Worm (Caenorhabditis elegans): ENCODE measurements around the gene try-14.

The try-14 gene

ce11 chrX:7500970-7501369, 5.6 kb upstream of the try-14 start, which contains the start of gene uggt-1 (continued):
- TF ChIP-seq lin-29 (GFP tag; IDR thresholded peaks at IDR 0.05), result no peak
- TF ChIP-seq gei-8 (GFP tag; optimal IDR thresholded peaks at IDR 0.05), result no peak
- no peak for TF ChIP-seq ceh-44 (GFP tag; IDR thresholded peaks at IDR 0.05)
- no peak for TF ChIP-seq daf-12 (tag; optimal IDR thresholded peaks at IDR 0.05)
- TF ChIP-seq egl-27 (tag; optimal IDR thresholded peaks at IDR 0.05), result no peak
- TF ChIP-seq nhr-10 (tag; optimal IDR thresholded peaks at IDR 0.05), result peak; percentile 19
- TF ChIP-seq snpc-1.2 (GFP tag; IDR thresholded peaks at IDR 0.05), result no peak
- peak; percentile 44 for TF ChIP-seq jun-1 (tag; optimal IDR thresholded peaks at IDR 0.05)
- no peak for TF ChIP-seq mxl-2 (GFP tag; conservative IDR thresholded peaks at IDR 0.05)
- TF ChIP-seq madf-9 (GFP tag; conservative IDR thresholded peaks at IDR 0.05), result peak; percentile 67; the same call in 1 of the 2 replicates
- peak; percentile 69 for TF ChIP-seq ceh-32 (tag; optimal IDR thresholded peaks at IDR 0.05; ENCODE audit: poor library complexity)
- no peak for TF ChIP-seq lim-7 (GFP tag; IDR thresholded peaks at IDR 0.05)
- TF ChIP-seq nhr-76 (tag; optimal IDR thresholded peaks at IDR 0.05), result no peak
- no peak for TF ChIP-seq nhr-111 (GFP tag; optimal IDR thresholded peaks at IDR 0.05)
- peak; percentile 94 for TF ChIP-seq aha-1 (tag)
- TF ChIP-seq ztf-11 (tag; optimal IDR thresholded peaks at IDR 0.05), result no peak
- TF ChIP-seq aly-2 (tag; optimal IDR thresholded peaks at IDR 0.05), result no peak
- no peak for TF ChIP-seq Y5F2A.4 (GFP tag; optimal IDR thresholded peaks at IDR 0.05)
- 0 out of 2 replicates have a peak, but pooled peaks have one; percentile 69 for TF ChIP-seq tra-1 (GFP tag; IDR thresholded peaks at IDR 0.05)
- TF ChIP-seq F37D6.2 (tag; optimal IDR thresholded peaks at IDR 0.05), result peak; percentile 90
- TF ChIP-seq attf-4 (tag; optimal IDR thresholded peaks at IDR 0.05), result no peak
- TF ChIP-seq hlh-11 (tag; optimal IDR thresholded peaks at IDR 0.05), result peak; percentile 93
- no peak for TF ChIP-seq daf-8 (GFP tag; IDR thresholded peaks at IDR 0.05)
- no peak for TF ChIP-seq Y75B8A.6 (GFP tag; IDR thresholded peaks at IDR 0.05)
- no peak for TF ChIP-seq madf-5 (GFP tag; IDR thresholded peaks at IDR 0.05)
- peak; percentile 78 for TF ChIP-seq ctbp-1 (GFP tag; IDR thresholded peaks at IDR 0.05)
- peak; percentile 84 for TF ChIP-seq lin-13 (GFP tag; optimal IDR thresholded peaks at IDR 0.05)
- peak in 1 of 2 experiments; percentile 98 for TF ChIP-seq unc-62 (GFP tag; optimal IDR thresholded peaks at IDR 0.05 in 1 of 2)
- TF ChIP-seq unc-62 (tag; optimal IDR thresholded peaks at IDR 0.05), result no peak
- TF ChIP-seq pha-4 (GFP tag; IDR thresholded peaks at IDR 0.05), result peak; percentile 69; the same call in 1 of the 2 replicates
- no peak for TF ChIP-seq pha-4 (tag; optimal IDR thresholded peaks at IDR 0.05)
- TF ChIP-seq T20F7.1 (GFP tag; optimal IDR thresholded peaks at IDR 0.05), result peak; percentile 85
- TF ChIP-seq zip-2 (tag; optimal IDR thresholded peaks at IDR 0.05), result peak; percentile 43
- TF ChIP-seq cey-2 (tag; optimal IDR thresholded peaks at IDR 0.05; ENCODE audit: borderline replicate concordance, insufficient read depth), result no peak
- TF ChIP-seq F49E8.2 (tag; optimal IDR thresholded peaks at IDR 0.05; ENCODE audit: borderline replicate concordance), result no peak
- TF ChIP-seq saeg-2 (GFP tag; IDR thresholded peaks at IDR 0.05), result no peak
- TF ChIP-seq spr-1 (tag; optimal IDR thresholded peaks at IDR 0.05), result no peak
- peak; percentile 96 for TF ChIP-seq rbr-2 (tag; optimal IDR thresholded peaks at IDR 0.05)
- no peak for TF ChIP-seq ZK546.5 (tag; optimal IDR thresholded peaks at IDR 0.05)
- peak; percentile 92 for TF ChIP-seq nhr-77 (tag; optimal IDR thresholded peaks at IDR 0.05)
- TF ChIP-seq lin-39 (tag; optimal IDR thresholded peaks at IDR 0.05), result no peak
- peak; percentile 47 to 85 for TF ChIP-seq hif-1 (tag; optimal IDR thresholded peaks at IDR 0.05)
- TF ChIP-seq duxl-1 (tag; optimal IDR thresholded peaks at IDR 0.05; ENCODE audit: poor library complexity), result peak; percentile 64
- no peak for TF ChIP-seq mdt-29 (GFP tag; IDR thresholded peaks at IDR 0.05)
- TF ChIP-seq dmd-8 (GFP tag; IDR thresholded peaks at IDR 0.05), result no peak
- TF ChIP-seq zfp-2 (tag; optimal IDR thresholded peaks at IDR 0.05), result peak; percentile 43
- no peak for TF ChIP-seq F26F4.8 (GFP tag; conservative IDR thresholded peaks at IDR 0.05)
- TF ChIP-seq arid-1 (GFP tag; conservative IDR thresholded peaks at IDR 0.05), result peak; percentile 79
- TF ChIP-seq nhr-6 (tag; optimal IDR thresholded peaks at IDR 0.05), result peak; percentile 94
- TF ChIP-seq nhr-28 (tag; optimal IDR thresholded peaks at IDR 0.05), result peak; percentile 85
- TF ChIP-seq lir-3 (tag; optimal IDR thresholded peaks at IDR 0.05), result no peak
- TF ChIP-seq set-16 (GFP tag; IDR thresholded peaks at IDR 0.05), result no peak
